Worm (Caenorhabditis elegans) whole organism, L4 larva: ENCODE data around the gene K02E11.6.

Source experiments
- ceh-82 ChIP-seq: sonication (generic microtip); optimal IDR thresholded peaks from 2 replicates; lab custom pipeline; 2017; ENCODE audit warnings: missing biosample characterization, missing genetic modification characterization
- dpl-1 ChIP-seq: fragments of 150-350 bp; optimal IDR thresholded peaks from 2 replicates; lab custom pipeline; 2014; ENCODE audit warnings: missing biosample characterization, missing genetic modification reagents, missing genetic modification characterization
- fos-1 ChIP-seq: fragments of 150-350 bp; optimal IDR thresholded peaks from 2 replicates; lab custom pipeline; 2014; ENCODE audit warnings: missing biosample characterization, missing genetic modification characterization
- lsy-2 ChIP-seq, 2 experiments: fragments of 150-350 bp in 1 of 2; sonication (generic microtip) in 1 of 2; optimal IDR thresholded peaks; 2 replicates each; lab custom pipeline; 2014 to 2017; ENCODE audit warnings: missing biosample characterization in 2 of 2, missing genetic modification characterization in 2 of 2
- mdt-29 ChIP-seq: fragments of 200-800 bp; sonication (Bioruptor generic); IDR thresholded peaks from 2 replicates; pipeline ENCODE4 v1.3.6; 2022; ENCODE audit warnings: missing genetic modification reagents, missing genetic modification characterization, missing compliant biosample characterization
- nhr-237 ChIP-seq: sonication (generic microtip); optimal IDR thresholded peaks from 2 replicates; lab custom pipeline; 2017; ENCODE audit warnings: missing biosample characterization, missing genetic modification characterization
- nhr-76 ChIP-seq: fragments of 150-350 bp; optimal IDR thresholded peaks from 2 replicates; lab custom pipeline; 2014; ENCODE audit warnings: missing biosample characterization, missing genetic modification characterization
- pha-4 ChIP-seq, 2 experiments: fragments of 150-350 bp in 1 of 2; fragments of 200-800 bp in 1 of 2; sonication (Bioruptor generic) in 1 of 2; IDR thresholded peaks in 1 of 2; optimal IDR thresholded peaks in 1 of 2; 2 replicates each; pipeline versions ENCODE4 v1.3.6 to Lab custom; 2014 to 2022; ENCODE audit warnings: missing genetic modification characterization in 2 of 2, missing genetic modification reagents in 2 of 2, missing biosample characterization in 1 of 2, missing compliant biosample characterization in 1 of 2
- snpc-4 ChIP-seq: fragments of 150-350 bp; optimal IDR thresholded peaks from 2 replicates; lab custom pipeline; 2014; ENCODE audit warnings: missing biosample characterization, missing genetic modification characterization
- unc-62 ChIP-seq, 3 experiments: fragments of 150-350 bp in 1 of 3; sonication (generic microtip); optimal IDR thresholded peaks in 2 of 3; peaks in 1 of 3; 1 replicate in 1 of 3; 2 replicates in 2 of 3; lab custom pipeline; 2014 to 2017; ENCODE audit warnings: missing biosample characterization in 3 of 3, missing genetic modification characterization in 3 of 3, missing genetic modification reagents in 3 of 3, missing genotype in 1 of 3

DNA sequence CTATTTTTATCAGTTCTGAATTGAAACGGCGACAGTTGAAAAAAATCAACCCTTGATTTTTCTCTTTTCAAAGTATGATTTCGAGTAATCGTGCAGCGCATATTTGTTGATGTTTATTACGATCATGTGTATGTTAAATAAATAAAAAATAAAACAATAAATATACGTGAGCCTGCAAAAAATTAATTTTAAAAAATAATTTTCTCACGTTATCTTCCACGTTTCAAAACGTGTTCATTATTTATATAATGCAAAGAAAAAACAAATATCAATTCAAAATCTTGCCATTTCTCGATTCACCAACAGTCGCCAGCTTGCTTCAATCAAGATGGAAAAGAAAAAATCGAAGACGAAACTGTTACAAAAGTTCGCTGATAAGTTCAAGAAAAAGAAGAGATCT, 34.6 kb downstream of the K02E11.6 start, which contains the start of gene F40G12.10:
- no peak for TF ChIP-seq lsy-2 (tag; optimal IDR thresholded peaks at IDR 0.05; lab: Kevin White, UChicago)
- TF ChIP-seq snpc-4 = no peak
- TF ChIP-seq mdt-29 (GFP tag; lab: Robert Waterston, UW) = no peak
- no peak for TF ChIP-seq dpl-1
- TF ChIP-seq nhr-76 (tag; lab: Kevin White, UChicago) = no peak
- no peak for TF ChIP-seq nhr-237
- TF ChIP-seq ceh-82 (tag; lab: Kevin White, UChicago) = no peak
- TF ChIP-seq unc-62 (GFP tag; optimal IDR thresholded peaks at IDR 0.05 in 1 of 2; lab: Kevin White, UChicago) = no peak
- TF ChIP-seq unc-62 (tag; optimal IDR thresholded peaks at IDR 0.05; lab: Kevin White, UChicago) = no peak
- no peak for TF ChIP-seq fos-1 (tag; lab: Kevin White, UChicago)
- TF ChIP-seq pha-4 (GFP tag; IDR thresholded peaks at IDR 0.05; lab: Robert Waterston, UW) = no peak
- TF ChIP-seq pha-4 (tag; optimal IDR thresholded peaks at IDR 0.05; lab: Kevin White, UChicago) = no peak
